Worm (Caenorhabditis elegans) whole organism, L2 larva: ENCODE results near the gene grd-14.

Experiments
- C34F6.9 ChIP-seq: fragments of 150-350 bp; optimal IDR thresholded peaks from 2 replicates; lab custom pipeline; 2014; ENCODE audit warnings: missing biosample characterization, missing genetic modification characterization
- F13H6.1 ChIP-seq: sonication (generic microtip); optimal IDR thresholded peaks from 2 replicates; lab custom pipeline; 2016; ENCODE audit warnings: missing genetic modification characterization, missing compliant biosample characterization
- R02D3.7 ChIP-seq: fragments of 150-350 bp; optimal IDR thresholded peaks from 2 replicates; lab custom pipeline; 2014; ENCODE audit warnings: missing biosample characterization, missing genetic modification characterization
- Y55F3AM.14 ChIP-seq: fragments of 200-800 bp; sonication (Bioruptor generic); optimal IDR thresholded peaks from 2 replicates; lab custom pipeline; 2018; ENCODE audit warnings: mild to moderate bottlenecking, missing genetic modification characterization, missing compliant biosample characterization
- ZK546.5 ChIP-seq: sonication (generic microtip); optimal IDR thresholded peaks from 2 replicates; lab custom pipeline; 2017; ENCODE audit warnings: missing biosample characterization, missing genetic modification characterization
- alr-1 ChIP-seq: fragments of 150-350 bp; optimal IDR thresholded peaks from 2 replicates; lab custom pipeline; 2014; ENCODE audit warnings: missing biosample characterization, missing genetic modification characterization
- aly-2 ChIP-seq: fragments of 150-350 bp; optimal IDR thresholded peaks from 2 replicates; lab custom pipeline; 2014; ENCODE audit warnings: missing biosample characterization, missing genetic modification characterization
- ama-1 ChIP-seq: fragments of 150-350 bp; optimal IDR thresholded peaks from 2 replicates; lab custom pipeline; 2018; ENCODE audit warnings: inconsistent platforms
- blmp-1 ChIP-seq: sonication (generic microtip); optimal IDR thresholded peaks from 2 replicates; lab custom pipeline; 2017; ENCODE audit warnings: missing genetic modification characterization, mild to moderate bottlenecking, missing compliant biosample characterization, antibody characterized with exemption, moderate library complexity; ENCODE audit not compliant: insufficient read depth
- ceh-16 ChIP-seq: fragments of 150-350 bp; optimal IDR thresholded peaks from 2 replicates; lab custom pipeline; 2014; ENCODE audit warnings: missing biosample characterization, missing genetic modification characterization
- ceh-82 ChIP-seq: fragments of 150-350 bp; optimal IDR thresholded peaks from 2 replicates; lab custom pipeline; 2014; ENCODE audit warnings: missing biosample characterization, missing genetic modification characterization
- crh-2 ChIP-seq: sonication (generic microtip); optimal IDR thresholded peaks from 2 replicates; lab custom pipeline; 2017; ENCODE audit warnings: missing biosample characterization, missing genetic modification characterization
- dmd-4 ChIP-seq: sonication (generic microtip); optimal IDR thresholded peaks from 2 replicates; lab custom pipeline; 2017; ENCODE audit warnings: missing biosample characterization, missing genetic modification characterization
- egl-27 ChIP-seq: sonication (generic microtip); optimal IDR thresholded peaks from 3 replicates; lab custom pipeline; 2017; ENCODE audit warnings: missing biosample characterization, missing genetic modification reagents, missing genetic modification characterization
- elt-1 ChIP-seq: fragments of 150-350 bp; optimal IDR thresholded peaks from 2 replicates; lab custom pipeline; 2014; ENCODE audit warnings: missing biosample characterization, missing genetic modification characterization
- elt-3 ChIP-seq: sonication (generic microtip); optimal IDR thresholded peaks from 2 replicates; lab custom pipeline; 2017; ENCODE audit warnings: missing biosample characterization, missing genetic modification characterization
- fos-1 ChIP-seq: fragments of 150-350 bp; optimal IDR thresholded peaks from 2 replicates; lab custom pipeline; 2014; ENCODE audit warnings: missing biosample characterization, missing genetic modification characterization
- gmeb-1 ChIP-seq: fragments of 150-350 bp; optimal IDR thresholded peaks from 2 replicates; lab custom pipeline; 2014; ENCODE audit warnings: missing biosample characterization, missing genetic modification characterization
- lin-11 ChIP-seq: fragments of 150-350 bp; sonication (generic microtip); optimal IDR thresholded peaks from 2 replicates; lab custom pipeline; 2014; ENCODE audit warnings: missing biosample characterization, missing genetic modification characterization, inconsistent platforms, mixed read lengths
- lin-13 ChIP-seq: fragments of 150-350 bp; optimal IDR thresholded peaks from 2 replicates; lab custom pipeline; 2014; ENCODE audit warnings: missing biosample characterization, missing genetic modification reagents, missing genetic modification characterization
- lin-39 ChIP-seq: fragments of 150-350 bp; optimal IDR thresholded peaks from 2 replicates; lab custom pipeline; 2014; ENCODE audit warnings: missing biosample characterization, missing genetic modification reagents, missing genetic modification characterization
- lsy-2 ChIP-seq, 2 experiments: fragments of 150-350 bp in 1 of 2; sonication (generic microtip) in 1 of 2; optimal IDR thresholded peaks; 2 replicates each; lab custom pipeline; 2014 to 2017; ENCODE audit warnings: missing biosample characterization in 2 of 2, missing genetic modification characterization in 2 of 2
- mab-5 ChIP-seq: fragments of 150-350 bp; optimal IDR thresholded peaks from 2 replicates; lab custom pipeline; 2014; ENCODE audit warnings: missing biosample characterization, missing genetic modification characterization
- mbf-1 ChIP-seq: sonication (generic microtip); optimal IDR thresholded peaks from 2 replicates; lab custom pipeline; 2017; ENCODE audit warnings: missing biosample characterization, missing genetic modification characterization
- mdl-1 ChIP-seq, 2 experiments: fragments of 150-350 bp in 1 of 2; sonication (generic microtip) in 1 of 2; optimal IDR thresholded peaks; 2 replicates each; lab custom pipeline; 2017; ENCODE audit warnings: missing biosample characterization in 2 of 2, missing genetic modification characterization in 2 of 2
- nhr-10 ChIP-seq: sonication (generic microtip); optimal IDR thresholded peaks from 2 replicates; lab custom pipeline; 2017; ENCODE audit warnings: missing biosample characterization, missing genetic modification characterization
- nhr-11 ChIP-seq: fragments of 150-350 bp; optimal IDR thresholded peaks from 2 replicates; lab custom pipeline; 2014; ENCODE audit warnings: missing biosample characterization, missing genetic modification characterization
- nhr-12 ChIP-seq: fragments of 150-350 bp; optimal IDR thresholded peaks from 2 replicates; lab custom pipeline; 2014; ENCODE audit warnings: missing biosample characterization, missing genetic modification characterization
- nhr-129 ChIP-seq: fragments of 150-350 bp; optimal IDR thresholded peaks from 2 replicates; lab custom pipeline; 2014; ENCODE audit warnings: missing biosample characterization, missing genetic modification characterization
- nhr-21 ChIP-seq: fragments of 150-350 bp; optimal IDR thresholded peaks from 2 replicates; lab custom pipeline; 2014; ENCODE audit warnings: missing biosample characterization, missing genetic modification characterization
- nhr-23 ChIP-seq: fragments of 150-350 bp; optimal IDR thresholded peaks from 2 replicates; lab custom pipeline; 2014; ENCODE audit warnings: missing biosample characterization, missing genetic modification reagents, missing genetic modification characterization
- nhr-237 ChIP-seq: fragments of 150-350 bp; optimal IDR thresholded peaks from 2 replicates; lab custom pipeline; 2014; ENCODE audit warnings: missing biosample characterization, missing genetic modification characterization
- nhr-25 ChIP-seq: fragments of 150-350 bp; sonication (generic microtip); optimal IDR thresholded peaks from 3 replicates; lab custom pipeline; 2014; ENCODE audit warnings: missing biosample characterization, missing genetic modification characterization
- nhr-6 ChIP-seq: fragments of 150-350 bp; optimal IDR thresholded peaks from 2 replicates; lab custom pipeline; 2014; ENCODE audit warnings: missing biosample characterization, missing genetic modification characterization
- nhr-77 ChIP-seq: fragments of 150-350 bp; optimal IDR thresholded peaks from 2 replicates; lab custom pipeline; 2014; ENCODE audit warnings: missing biosample characterization, missing genetic modification characterization
- peb-1 ChIP-seq: fragments of 150-350 bp; optimal IDR thresholded peaks from 2 replicates; lab custom pipeline; 2014; ENCODE audit warnings: missing biosample characterization, missing genetic modification characterization
- sem-4 ChIP-seq: fragments of 150-350 bp; optimal IDR thresholded peaks from 2 replicates; lab custom pipeline; 2014; ENCODE audit warnings: missing biosample characterization, missing genetic modification reagents, missing genetic modification characterization
- skn-1 ChIP-seq: sonication (generic microtip); optimal IDR thresholded peaks from 2 replicates; lab custom pipeline; 2017; ENCODE audit warnings: missing biosample characterization, missing genetic modification characterization
- sma-3 ChIP-seq: sonication (generic microtip); optimal IDR thresholded peaks from 2 replicates; lab custom pipeline; 2016; ENCODE audit warnings: missing genetic modification reagents, missing genetic modification characterization, missing compliant biosample characterization
- sma-9 ChIP-seq, 2 experiments: fragments of 150-350 bp in 1 of 2; sonication (generic microtip) in 1 of 2; optimal IDR thresholded peaks; 2 replicates each; lab custom pipeline; 2014 to 2016; ENCODE audit warnings: missing genetic modification characterization in 2 of 2, mild to moderate bottlenecking in 1 of 2, missing biosample characterization in 1 of 2, missing compliant biosample characterization in 1 of 2, missing genetic modification reagents in 1 of 2, moderate library complexity in 1 of 2
- snpc-4 ChIP-seq: fragments of 150-350 bp; optimal IDR thresholded peaks from 2 replicates; lab custom pipeline; 2014; ENCODE audit warnings: missing biosample characterization, missing genetic modification characterization
- unc-39 ChIP-seq: fragments of 150-350 bp; optimal IDR thresholded peaks from 2 replicates; lab custom pipeline; 2014; ENCODE audit warnings: missing biosample characterization, missing genetic modification characterization
- unc-55 ChIP-seq: fragments of 150-350 bp; sonication (generic microtip); optimal IDR thresholded peaks from 3 replicates; lab custom pipeline; 2014; ENCODE audit warnings: missing biosample characterization, missing genetic modification reagents, missing genetic modification characterization
- unc-62 ChIP-seq: fragments of 150-350 bp; optimal IDR thresholded peaks from 2 replicates; lab custom pipeline; 2014; ENCODE audit warnings: missing biosample characterization, missing genetic modification reagents, missing genetic modification characterization
- zag-1 ChIP-seq: fragments of 150-350 bp; optimal IDR thresholded peaks from 2 replicates; lab custom pipeline; 2014; ENCODE audit warnings: missing biosample characterization, missing genetic modification characterization
- ztf-1 ChIP-seq: fragments of 200-800 bp; sonication (Bioruptor generic); conservative IDR thresholded peaks from 2 replicates; pipeline ENCODE4 v1.3.6; 2022; ENCODE audit warnings: missing genetic modification characterization, missing compliant biosample characterization
- ztf-11 ChIP-seq: sonication (generic microtip); optimal IDR thresholded peaks from 2 replicates; lab custom pipeline; 2017; ENCODE audit warnings: missing biosample characterization, missing genetic modification characterization
- ztf-4 ChIP-seq: fragments of 150-350 bp; optimal IDR thresholded peaks from 2 replicates; lab custom pipeline; 2014; ENCODE audit warnings: missing biosample characterization, missing genetic modification characterization

The grd-14 gene

ce11 chrX:8476308-8476707 is 23.5 kb upstream of the grd-14 start:
- no peak for TF ChIP-seq lin-39 (tag; lab: Kevin White, UChicago)
- peak; percentile 62 to 70 for TF ChIP-seq mdl-1 (tag; optimal IDR thresholded peaks at IDR 0.05; lab: Kevin White, UChicago)
- TF ChIP-seq nhr-23 (tag; lab: Kevin White, UChicago): no peak
- TF ChIP-seq nhr-21 (tag; lab: Kevin White, UChicago): no peak
- no peak for TF ChIP-seq unc-39
- TF ChIP-seq zag-1: peak; percentile 32
- TF ChIP-seq lsy-2 (tag; optimal IDR thresholded peaks at IDR 0.05; lab: Kevin White, UChicago): peak in 1 of 2 experiments; percentile 7
- TF ChIP-seq nhr-129 (tag; lab: Kevin White, UChicago): no peak
- TF ChIP-seq ZK546.5 (tag; lab: Kevin White, UChicago): no peak
- no peak for TF ChIP-seq gmeb-1 (tag; lab: Kevin White, UChicago)
- TF ChIP-seq nhr-77 (tag; lab: Kevin White, UChicago): no peak
- TF ChIP-seq Y55F3AM.14 (GFP tag; lab: Kevin White, UChicago): no peak
- no peak for TF ChIP-seq ceh-16 (tag; lab: Kevin White, UChicago)
- no peak for TF ChIP-seq nhr-25 (tag; lab: Kevin White, UChicago)
- TF ChIP-seq ztf-1: no peak
- peak; percentile 34 for TF ChIP-seq sem-4 (tag; lab: Kevin White, UChicago)

DNA sequence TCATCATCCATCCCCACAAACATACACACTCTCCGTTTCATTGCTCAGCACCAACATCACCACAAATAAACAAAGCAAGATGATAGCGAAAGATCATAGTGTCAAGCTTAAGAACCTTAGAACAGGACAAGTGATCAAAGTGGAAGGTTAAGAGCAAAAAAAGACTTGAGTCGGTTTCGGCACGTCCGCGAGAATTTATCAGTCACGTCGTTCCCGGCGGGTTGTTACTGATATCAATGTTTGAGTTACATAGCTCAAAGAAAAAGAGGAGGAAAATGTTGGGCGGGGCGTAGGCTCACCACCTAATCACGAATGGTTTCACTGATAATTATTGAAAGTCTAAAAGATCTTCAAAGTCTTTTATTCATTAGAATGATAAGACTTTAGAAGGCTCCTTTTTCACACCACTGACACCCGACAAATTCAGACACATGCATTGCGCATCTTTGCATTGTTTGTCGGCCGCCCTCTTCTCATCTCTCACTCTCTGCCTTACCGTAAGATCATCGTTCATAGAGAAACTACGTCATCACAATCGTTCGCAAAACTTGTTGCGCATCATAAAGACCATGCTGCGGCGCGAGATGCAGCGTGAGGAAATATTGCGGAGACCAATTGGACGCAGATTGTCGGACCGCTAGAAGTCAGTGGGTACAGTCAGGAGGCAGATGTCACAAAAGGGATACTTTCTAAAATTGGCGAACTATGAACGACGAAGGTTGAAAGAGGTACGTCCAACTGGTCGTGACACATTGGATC is 22.6 kb upstream of the grd-14 start:
- TF ChIP-seq gmeb-1 (tag; lab: Kevin White, UChicago): peak; percentile 54
- no peak for TF ChIP-seq ama-1
- TF ChIP-seq unc-62: peak; percentile 40
- no peak for TF ChIP-seq skn-1 (tag; lab: Kevin White, UChicago)
- TF ChIP-seq peb-1 (tag; lab: Kevin White, UChicago): no peak
- TF ChIP-seq nhr-129 (tag; lab: Kevin White, UChicago): peak; percentile 79
- no peak for TF ChIP-seq mbf-1
- TF ChIP-seq lsy-2 (tag; optimal IDR thresholded peaks at IDR 0.05; lab: Kevin White, UChicago): peak in 1 of 2 experiments; percentile 79
- TF ChIP-seq blmp-1 (tag; lab: Kevin White, UChicago): peak; percentile 88
- TF ChIP-seq ztf-11: no peak
- TF ChIP-seq elt-1 (tag; lab: Kevin White, UChicago): no peak
- no peak for TF ChIP-seq lin-11
- peak; percentile 21 for TF ChIP-seq lin-13 (GFP tag; lab: Kevin White, UChicago)
- no peak for TF ChIP-seq mab-5 (tag; lab: Kevin White, UChicago)
- no peak for TF ChIP-seq nhr-23 (tag; lab: Kevin White, UChicago)
- TF ChIP-seq nhr-25 (tag; lab: Kevin White, UChicago): peak; percentile 98
- TF ChIP-seq ceh-16 (tag; lab: Kevin White, UChicago): peak; percentile 87
- peak; percentile 48 for TF ChIP-seq fos-1 (tag; lab: Kevin White, UChicago)
- no peak for TF ChIP-seq nhr-11
- TF ChIP-seq egl-27: peak; percentile 91
- peak; percentile 99 for TF ChIP-seq nhr-21 (tag; lab: Kevin White, UChicago)
- no peak for TF ChIP-seq zag-1
- TF ChIP-seq nhr-10 (tag; lab: Kevin White, UChicago): no peak
- no peak for TF ChIP-seq unc-55 (GFP tag; lab: Kevin White, UChicago)
- TF ChIP-seq nhr-12 (tag; lab: Kevin White, UChicago): no peak
- no peak for TF ChIP-seq ceh-82 (tag; lab: Kevin White, UChicago)
- TF ChIP-seq sma-9 (GFP tag; optimal IDR thresholded peaks at IDR 0.05; lab: Kevin White, UChicago): peak; percentile 98
- TF ChIP-seq sma-9 (tag; optimal IDR thresholded peaks at IDR 0.05; lab: Kevin White, UChicago): peak; percentile 89
- no peak for TF ChIP-seq unc-39
- TF ChIP-seq elt-3 (tag; lab: Kevin White, UChicago): no peak
- peak; percentile 84 for TF ChIP-seq F13H6.1 (tag; lab: Kevin White, UChicago)
- no peak for TF ChIP-seq R02D3.7
- TF ChIP-seq mdl-1 (tag; optimal IDR thresholded peaks at IDR 0.05; lab: Kevin White, UChicago): peak; percentile 89 to 94
- peak; percentile 77 for TF ChIP-seq Y55F3AM.14 (GFP tag; lab: Kevin White, UChicago)
- TF ChIP-seq ZK546.5 (tag; lab: Kevin White, UChicago): no peak
- TF ChIP-seq lin-39 (tag; lab: Kevin White, UChicago): no peak
- no peak for TF ChIP-seq dmd-4
- TF ChIP-seq alr-1 (tag; lab: Kevin White, UChicago): no peak
- TF ChIP-seq sem-4 (tag; lab: Kevin White, UChicago): peak; percentile 69
- TF ChIP-seq crh-2 (tag; lab: Kevin White, UChicago): peak; percentile 58
- TF ChIP-seq sma-3 (GFP tag; lab: Kevin White, UChicago): peak; percentile 96
- peak; percentile 2 for TF ChIP-seq snpc-4 (tag; lab: Kevin White, UChicago)
- TF ChIP-seq aly-2 (tag; lab: Kevin White, UChicago): no peak
- peak; percentile 52 for TF ChIP-seq nhr-6 (tag; lab: Kevin White, UChicago)
- no peak for TF ChIP-seq ztf-1
- TF ChIP-seq ztf-4 (tag; lab: Kevin White, UChicago): peak; percentile 18
- TF ChIP-seq nhr-77 (tag; lab: Kevin White, UChicago): no peak
- TF ChIP-seq C34F6.9 (tag; lab: Kevin White, UChicago): peak; percentile 18
- TF ChIP-seq nhr-237: peak; percentile 13
